Worm (Caenorhabditis elegans) whole organism, L4 larva: ENCODE results near the gene inx-10.
A peak's percentile ranks its signal among the peaks of the same experiment; 100 is the strongest.

Experiments
- F10B5.3 ChIP-seq: sonication (generic microtip); optimal IDR thresholded peaks from 2 replicates; lab custom pipeline; 2016; ENCODE audit warnings: mild to moderate bottlenecking, missing genetic modification characterization, missing compliant biosample characterization
- ZK546.5 ChIP-seq, 2 experiments: sonication (generic microtip); optimal IDR thresholded peaks; 2 replicates each; lab custom pipeline; 2017; ENCODE audit warnings: missing biosample characterization in 2 of 2, missing genetic modification characterization in 2 of 2
- aha-1 ChIP-seq: fragments of 150-350 bp; peaks from one replicate; lab custom pipeline; 2014; ENCODE audit warnings: missing biosample characterization, missing genetic modification characterization
- ama-1 ChIP-seq: fragments of 150-350 bp; optimal IDR thresholded peaks from 2 replicates; lab custom pipeline; 2014; ENCODE audit warnings: inconsistent platforms, mixed read lengths
- attf-4 ChIP-seq: sonication (generic microtip); optimal IDR thresholded peaks from 3 replicates; lab custom pipeline; 2017; ENCODE audit warnings: missing biosample characterization, missing genetic modification characterization
- ceh-20 ChIP-seq: fragments of 200-800 bp; sonication (Bioruptor generic); IDR thresholded peaks from 2 replicates; pipeline ENCODE4 v1.3.6; 2022; ENCODE audit warnings: missing genetic modification reagents, missing genetic modification characterization, missing compliant biosample characterization
- ceh-82 ChIP-seq: sonication (generic microtip); optimal IDR thresholded peaks from 2 replicates; lab custom pipeline; 2017; ENCODE audit warnings: missing biosample characterization, missing genetic modification characterization
- ces-1 ChIP-seq: fragments of 150-350 bp; sonication (generic microtip); optimal IDR thresholded peaks from 4 replicates; lab custom pipeline; 2014; ENCODE audit warnings: missing biosample characterization, missing genetic modification reagents, missing genetic modification characterization
- cey-2 ChIP-seq: sonication (generic microtip); optimal IDR thresholded peaks from 3 replicates; lab custom pipeline; 2017; ENCODE audit warnings: missing genetic modification characterization, mild to moderate bottlenecking, missing compliant biosample characterization, antibody characterized with exemption, borderline replicate concordance; ENCODE audit not compliant: insufficient read depth
- ctbp-1 ChIP-seq: fragments of 200-800 bp; sonication (Bioruptor generic); IDR thresholded peaks from 2 replicates; pipeline ENCODE4 v1.3.6; 2022; ENCODE audit warnings: missing genetic modification reagents, missing genetic modification characterization, missing compliant biosample characterization
- daf-12 ChIP-seq: fragments of 150-350 bp; optimal IDR thresholded peaks from 2 replicates; lab custom pipeline; 2014; ENCODE audit warnings: missing biosample characterization, missing genetic modification reagents, missing genetic modification characterization
- daf-16 ChIP-seq, 3 experiments: sonication (generic microtip); optimal IDR thresholded peaks; 2 replicates each; lab custom pipeline; 2016 to 2017; ENCODE audit warnings: missing genetic modification characterization in 3 of 3, missing genetic modification reagents in 3 of 3, mild to moderate bottlenecking in 2 of 3, missing compliant biosample characterization in 2 of 3, missing biosample characterization in 1 of 3, moderate library complexity in 1 of 3
- daf-8 ChIP-seq: fragments of 200-800 bp; sonication (Bioruptor generic); IDR thresholded peaks from 2 replicates; pipeline ENCODE4 v1.3.6; 2022; ENCODE audit warnings: missing genetic modification characterization, missing compliant biosample characterization
- dmd-9 ChIP-seq: fragments of 200-800 bp; sonication (Bioruptor generic); IDR thresholded peaks from 2 replicates; pipeline ENCODE4 v1.3.6; 2022; ENCODE audit warnings: missing genetic modification reagents, missing genetic modification characterization, missing compliant biosample characterization
- dpl-1 ChIP-seq: fragments of 150-350 bp; optimal IDR thresholded peaks from 2 replicates; lab custom pipeline; 2014; ENCODE audit warnings: missing biosample characterization, missing genetic modification reagents, missing genetic modification characterization
- duxl-1 ChIP-seq: sonication (generic microtip); optimal IDR thresholded peaks from 2 replicates; lab custom pipeline; 2016; ENCODE audit warnings: mild to moderate bottlenecking, missing genetic modification characterization, moderate library complexity, missing compliant biosample characterization; ENCODE audit not compliant: poor library complexity
- fkh-10 ChIP-seq: fragments of 150-350 bp; optimal IDR thresholded peaks from 2 replicates; lab custom pipeline; 2014; ENCODE audit warnings: missing biosample characterization, missing genetic modification reagents, missing genetic modification characterization
- fos-1 ChIP-seq: fragments of 150-350 bp; optimal IDR thresholded peaks from 2 replicates; lab custom pipeline; 2014; ENCODE audit warnings: missing biosample characterization, missing genetic modification characterization
- hif-1 ChIP-seq, 2 experiments: sonication (generic microtip); optimal IDR thresholded peaks; 2 replicates each; lab custom pipeline; 2016 to 2017; ENCODE audit warnings: missing compliant biosample characterization in 2 of 2, missing genetic modification characterization in 2 of 2, missing genetic modification reagents in 2 of 2, missing genotype in 2 of 2, mild to moderate bottlenecking in 1 of 2
- lin-15B ChIP-seq: fragments of 150-350 bp; sonication (generic microtip); optimal IDR thresholded peaks from 3 replicates; lab custom pipeline; 2014; ENCODE audit warnings: missing biosample characterization, missing genetic modification characterization
- lin-39 ChIP-seq: fragments of 150-350 bp; optimal IDR thresholded peaks from 2 replicates; lab custom pipeline; 2014; ENCODE audit warnings: missing biosample characterization, missing genetic modification reagents, missing genetic modification characterization
- lir-3 ChIP-seq: sonication (generic microtip); optimal IDR thresholded peaks from 2 replicates; lab custom pipeline; 2016; ENCODE audit warnings: mild to moderate bottlenecking, missing genetic modification characterization, missing compliant biosample characterization
- lsy-2 ChIP-seq, 2 experiments: fragments of 150-350 bp in 1 of 2; sonication (generic microtip) in 1 of 2; optimal IDR thresholded peaks; 2 replicates each; lab custom pipeline; 2014 to 2017; ENCODE audit warnings: missing biosample characterization in 2 of 2, missing genetic modification characterization in 2 of 2
- madf-5 ChIP-seq, 2 experiments: fragments of 200-800 bp; sonication (Bioruptor generic); IDR thresholded peaks; 2 replicates each; pipeline ENCODE4 v1.3.6; 2022; ENCODE audit warnings: missing compliant biosample characterization in 2 of 2, missing genetic modification characterization in 2 of 2
- mdl-1 ChIP-seq, 2 experiments: fragments of 150-350 bp in 1 of 2; sonication (generic microtip) in 1 of 2; optimal IDR thresholded peaks; 2 replicates each; lab custom pipeline; 2014 to 2017; ENCODE audit warnings: missing biosample characterization in 2 of 2, missing genetic modification characterization in 2 of 2
- mdt-29 ChIP-seq: fragments of 200-800 bp; sonication (Bioruptor generic); IDR thresholded peaks from 2 replicates; pipeline ENCODE4 v1.3.6; 2022; ENCODE audit warnings: missing genetic modification reagents, missing genetic modification characterization, missing compliant biosample characterization
- mes-2 ChIP-seq: sonication (generic microtip); optimal IDR thresholded peaks from 2 replicates; lab custom pipeline; 2016; ENCODE audit warnings: missing genotype, mild to moderate bottlenecking, missing genetic modification characterization, missing compliant biosample characterization; ENCODE audit not compliant: poor library complexity, severe bottlenecking
- mxl-2 ChIP-seq: fragments of 200-800 bp; sonication (Bioruptor generic); conservative IDR thresholded peaks from 2 replicates; pipeline ENCODE4 v1.3.6; 2022; ENCODE audit warnings: missing genetic modification reagents, missing genetic modification characterization, missing compliant biosample characterization
- mxl-3 ChIP-seq: fragments of 200-800 bp; sonication (Bioruptor generic); optimal IDR thresholded peaks from 2 replicates; lab custom pipeline; 2018; ENCODE audit warnings: mild to moderate bottlenecking, missing genetic modification characterization, missing compliant biosample characterization
- nhr-102 ChIP-seq: sonication (generic microtip); optimal IDR thresholded peaks from 2 replicates; lab custom pipeline; 2016; ENCODE audit warnings: mild to moderate bottlenecking, missing genetic modification characterization, moderate library complexity, missing compliant biosample characterization
- nhr-41 ChIP-seq: fragments of 200-800 bp; sonication (Bioruptor generic); IDR thresholded peaks from 2 replicates; pipeline ENCODE4 v1.3.6; 2022; ENCODE audit warnings: missing genetic modification reagents, missing genetic modification characterization, missing compliant biosample characterization
- nhr-76 ChIP-seq: fragments of 150-350 bp; optimal IDR thresholded peaks from 2 replicates; lab custom pipeline; 2014; ENCODE audit warnings: missing biosample characterization, missing genetic modification characterization
- pha-4 ChIP-seq, 2 experiments: fragments of 150-350 bp in 1 of 2; fragments of 200-800 bp in 1 of 2; sonication (Bioruptor generic) in 1 of 2; IDR thresholded peaks in 1 of 2; optimal IDR thresholded peaks in 1 of 2; 2 replicates each; pipeline versions ENCODE4 v1.3.6 to Lab custom; 2014 to 2022; ENCODE audit warnings: missing genetic modification characterization in 2 of 2, missing genetic modification reagents in 2 of 2, missing biosample characterization in 1 of 2, missing compliant biosample characterization in 1 of 2
- pqm-1 ChIP-seq: sonication (generic microtip); optimal IDR thresholded peaks from 2 replicates; lab custom pipeline; 2017; ENCODE audit warnings: missing biosample characterization, missing genetic modification characterization
- rbr-2 ChIP-seq: sonication (generic microtip); optimal IDR thresholded peaks from 2 replicates; lab custom pipeline; 2016; ENCODE audit warnings: missing genotype, missing genetic modification characterization, missing compliant biosample characterization
- sdz-12 ChIP-seq: fragments of 200-800 bp; sonication (Bioruptor generic); optimal IDR thresholded peaks from 2 replicates; lab custom pipeline; 2018; ENCODE audit warnings: mild to moderate bottlenecking, missing genetic modification characterization, missing compliant biosample characterization
- set-16 ChIP-seq: fragments of 200-800 bp; sonication (Bioruptor generic); IDR thresholded peaks from 2 replicates; pipeline ENCODE4 v1.3.6; 2022; ENCODE audit warnings: missing genetic modification reagents, missing genetic modification characterization, missing compliant biosample characterization
- snpc-1.2 ChIP-seq: fragments of 200-800 bp; sonication (Bioruptor generic); IDR thresholded peaks from 2 replicates; pipeline ENCODE4 v1.3.6; 2022; ENCODE audit warnings: missing genetic modification reagents, missing genetic modification characterization, missing compliant biosample characterization
- spr-1 ChIP-seq: sonication (generic microtip); optimal IDR thresholded peaks from 2 replicates; lab custom pipeline; 2016; ENCODE audit warnings: mild to moderate bottlenecking, missing genetic modification characterization, missing compliant biosample characterization
- spr-3 ChIP-seq: fragments of 200-800 bp; sonication (Bioruptor generic); optimal IDR thresholded peaks from 2 replicates; lab custom pipeline; 2018; ENCODE audit warnings: mild to moderate bottlenecking, missing genetic modification characterization, missing compliant biosample characterization
- tag-97 ChIP-seq: fragments of 200-800 bp; sonication (Bioruptor generic); IDR thresholded peaks from 2 replicates; pipeline ENCODE4 v1.3.6; 2022; ENCODE audit warnings: missing genetic modification characterization, missing compliant biosample characterization
- tra-1 ChIP-seq: fragments of 200-800 bp; sonication (Bioruptor generic); IDR thresholded peaks from 2 replicates; pipeline ENCODE4 v1.3.6; 2022; ENCODE audit warnings: missing genetic modification reagents, missing genetic modification characterization, missing compliant biosample characterization
- unc-130 ChIP-seq: sonication (generic microtip); optimal IDR thresholded peaks from 2 replicates; lab custom pipeline; 2016; ENCODE audit warnings: missing genetic modification reagents, missing genetic modification characterization, missing compliant biosample characterization
- unc-39 ChIP-seq: sonication (generic microtip); optimal IDR thresholded peaks from 2 replicates; lab custom pipeline; 2017; ENCODE audit warnings: missing biosample characterization, missing genetic modification characterization
- unc-62 ChIP-seq, 3 experiments: fragments of 150-350 bp in 1 of 3; sonication (generic microtip); optimal IDR thresholded peaks in 2 of 3; peaks in 1 of 3; 1 replicate in 1 of 3; 2 replicates in 2 of 3; lab custom pipeline; 2014 to 2017; ENCODE audit warnings: missing biosample characterization in 3 of 3, missing genetic modification characterization in 3 of 3, missing genetic modification reagents in 3 of 3, missing genotype in 1 of 3
- vab-7 ChIP-seq: fragments of 200-800 bp; sonication (Bioruptor generic); IDR thresholded peaks from 2 replicates; pipeline ENCODE4 v1.3.6; 2022; ENCODE audit warnings: missing genetic modification reagents, missing genetic modification characterization, missing compliant biosample characterization
- zfp-2 ChIP-seq: sonication (generic microtip); optimal IDR thresholded peaks from 2 replicates; lab custom pipeline; 2016; ENCODE audit warnings: mild to moderate bottlenecking, missing genetic modification characterization, missing compliant biosample characterization
- zip-11 ChIP-seq: fragments of 200-800 bp; sonication (Bioruptor generic); IDR thresholded peaks from 2 replicates; pipeline ENCODE4 v1.3.6; 2022; ENCODE audit warnings: missing genetic modification characterization, missing compliant biosample characterization
- zip-2 ChIP-seq: fragments of 150-350 bp; optimal IDR thresholded peaks from 2 replicates; lab custom pipeline; 2014; ENCODE audit warnings: missing biosample characterization, missing genetic modification characterization

Gene inx-10

DNA sequence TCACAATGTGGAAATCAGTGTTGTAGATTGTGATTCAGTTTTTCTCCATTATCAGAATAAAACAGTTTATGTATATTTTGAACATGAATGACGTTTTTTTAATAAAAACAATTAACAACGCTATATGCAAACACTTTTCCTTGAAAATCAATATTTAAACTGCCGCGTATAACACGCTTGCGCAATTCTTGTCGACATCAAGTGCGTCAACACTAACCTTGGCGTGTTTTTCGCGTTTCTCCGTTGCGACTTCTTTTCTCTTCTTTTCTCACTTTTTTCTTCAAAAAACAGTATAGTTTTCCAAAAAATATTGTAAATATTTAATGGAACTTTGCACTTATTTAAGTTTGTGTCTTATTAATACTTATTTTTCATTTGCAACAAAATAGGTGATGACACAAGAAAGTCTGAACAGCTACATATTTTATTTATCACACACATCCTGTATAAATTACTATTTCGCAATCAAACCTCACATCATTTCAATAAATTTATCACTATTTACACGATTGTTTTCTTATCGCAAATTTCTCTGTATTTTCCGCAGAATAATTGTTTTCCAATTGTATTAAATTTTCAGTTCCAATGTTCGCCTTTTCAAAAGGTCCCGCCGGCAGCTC lies 31.9 kb downstream of the inx-10 start, which contains the start of gene spas-1 (continued):
- peak; percentile 86 for TF ChIP-seq rbr-2 (tag; lab: Kevin White, UChicago)
- peak in 1 of 2 experiments; percentile 51 for TF ChIP-seq hif-1 (tag; optimal IDR thresholded peaks at IDR 0.05; lab: Kevin White, UChicago)
- TF ChIP-seq mxl-3 (GFP tag; lab: Kevin White, UChicago), result peak; percentile 50
- TF ChIP-seq fkh-10 (GFP tag; lab: Kevin White, UChicago), result peak; percentile 80
- peak; percentile 51 for TF ChIP-seq spr-1 (tag; lab: Kevin White, UChicago)
- TF ChIP-seq daf-8 (GFP tag; lab: Robert Waterston, UW), result no peak
- TF ChIP-seq ces-1 (GFP tag; lab: Kevin White, UChicago), result no peak
- TF ChIP-seq tag-97, result no peak
- peak; percentile 37 for TF ChIP-seq zfp-2 (tag; lab: Kevin White, UChicago)
- TF ChIP-seq lin-15B (tag; lab: Kevin White, UChicago), result no peak
- no peak for TF ChIP-seq ZK546.5 (tag; optimal IDR thresholded peaks at IDR 0.05; lab: Kevin White, UChicago)
- TF ChIP-seq zip-2, result peak; percentile 54
- TF ChIP-seq nhr-41 (GFP tag; lab: Robert Waterston, UW), result no peak
- no peak for TF ChIP-seq F10B5.3 (tag; lab: Kevin White, UChicago)
- TF ChIP-seq ceh-82 (tag; lab: Kevin White, UChicago), result no peak
- no peak for TF ChIP-seq cey-2
- TF ChIP-seq lsy-2 (tag; optimal IDR thresholded peaks at IDR 0.05; lab: Kevin White, UChicago), result peak; percentile 69 to 93
- peak; percentile 92 for TF ChIP-seq nhr-102 (tag; lab: Kevin White, UChicago)
- TF ChIP-seq lir-3 (tag; lab: Kevin White, UChicago), result no peak
- no peak for TF ChIP-seq pha-4 (GFP tag; IDR thresholded peaks at IDR 0.05; lab: Robert Waterston, UW)
- TF ChIP-seq pha-4 (tag; optimal IDR thresholded peaks at IDR 0.05; lab: Kevin White, UChicago), result peak; percentile 54
- no peak for TF ChIP-seq mxl-2
- no peak for TF ChIP-seq spr-3 (GFP tag; lab: Kevin White, UChicago)
- no peak for TF ChIP-seq lin-39
- TF ChIP-seq duxl-1 (tag; lab: Kevin White, UChicago), result peak; percentile 68
- TF ChIP-seq daf-12 (tag; lab: Kevin White, UChicago), result no peak
- TF ChIP-seq pqm-1, result peak; percentile 34
- peak; percentile 97 for TF ChIP-seq dpl-1 (GFP tag; lab: Kevin White, UChicago)
- no peak for TF ChIP-seq snpc-1.2 (GFP tag; lab: Robert Waterston, UW)
- TF ChIP-seq mes-2 (tag; lab: Kevin White, UChicago), result peak; percentile 89
- TF ChIP-seq attf-4 (tag; lab: Kevin White, UChicago), result no peak
- TF ChIP-seq unc-62 (GFP tag; optimal IDR thresholded peaks at IDR 0.05 in 1 of 2; lab: Kevin White, UChicago), result peak in 1 of 2 experiments; percentile 96
- no peak for TF ChIP-seq unc-62 (tag; optimal IDR thresholded peaks at IDR 0.05; lab: Kevin White, UChicago)
- no peak for TF ChIP-seq sdz-12 (GFP tag; lab: Kevin White, UChicago)
- TF ChIP-seq mdt-29 (GFP tag; lab: Robert Waterston, UW), result no peak
- TF ChIP-seq ama-1 (lab: Kevin White, UChicago), result no peak
- peak in 1 of 2 experiments; percentile 20 for TF ChIP-seq daf-16 (GFP tag; optimal IDR thresholded peaks at IDR 0.05; lab: Kevin White, UChicago)
- peak; percentile 27 for TF ChIP-seq daf-16 (tag; optimal IDR thresholded peaks at IDR 0.05; lab: Kevin White, UChicago)
- no peak for TF ChIP-seq vab-7
- peak; percentile 76 for TF ChIP-seq ctbp-1
- TF ChIP-seq unc-39 (tag; lab: Kevin White, UChicago), result no peak
- peak in 1 of 2 experiments; percentile 35 for TF ChIP-seq mdl-1 (tag; optimal IDR thresholded peaks at IDR 0.05; lab: Kevin White, UChicago)
- peak; percentile 45 for TF ChIP-seq unc-130 (GFP tag; lab: Kevin White, UChicago)
- TF ChIP-seq fos-1 (tag; lab: Kevin White, UChicago), result peak; percentile 26
- no peak for TF ChIP-seq madf-5 (GFP tag; IDR thresholded peaks at IDR 0.05; lab: Robert Waterston, UW)
- no peak for TF ChIP-seq tra-1 (GFP tag; lab: Robert Waterston, UW)
- peak; percentile 85 for TF ChIP-seq aha-1
- no peak for TF ChIP-seq set-16
- no peak for TF ChIP-seq zip-11 (GFP tag; lab: Robert Waterston, UW)
- TF ChIP-seq nhr-76 (tag; lab: Kevin White, UChicago), result peak; percentile 11
- TF ChIP-seq dmd-9 (GFP tag; lab: Robert Waterston, UW), result no peak
- no peak for TF ChIP-seq ceh-20
